Worm (Caenorhabditis elegans): ENCODE data around the gene C18E9.5.

C18E9.5 gene

ce11 chrII:9014188-9014587 lies 44.4 kb downstream of the C18E9.5 start:
- TF ChIP-seq elt-2 (tag; optimal IDR thresholded peaks at IDR 0.05) (peak; percentile 37), ceh-8 (GFP tag; optimal IDR thresholded peaks at IDR 0.05) (no peak), dsc-1 (tag; optimal IDR thresholded peaks at IDR 0.05) (peak; percentile 61), jun-1 (tag; optimal IDR thresholded peaks at IDR 0.05) (no peak), nhr-85 (tag) (no peak), C34B4.2 (tag; optimal IDR thresholded peaks at IDR 0.05) (no peak), vab-15 (tag; optimal IDR thresholded peaks at IDR 0.05) (no peak), skn-1 (tag; optimal IDR thresholded peaks at IDR 0.05) (no peak), nhr-90 (tag; optimal IDR thresholded peaks at IDR 0.05; ENCODE audit: poor library complexity) (no peak), ceh-90 (tag; optimal IDR thresholded peaks at IDR 0.05) (no peak), fkh-4 (tag; optimal IDR thresholded peaks at IDR 0.05; ENCODE audit: borderline replicate concordance) (no peak), alr-1 (tag; optimal IDR thresholded peaks at IDR 0.05; ENCODE audit: borderline replicate concordance) (no peak), hlh-17 (GFP tag; optimal IDR thresholded peaks at IDR 0.05; ENCODE audit: borderline replicate concordance) (no peak), dpl-1 (GFP tag; optimal IDR thresholded peaks at IDR 0.05) (no peak), unc-86 (tag; optimal IDR thresholded peaks at IDR 0.05) (no peak)

- TF ChIP-seq ztf-4 (tag; optimal IDR thresholded peaks at IDR 0.05) (no peak), lin-15B (tag; optimal IDR thresholded peaks at IDR 0.05) (no peak), lin-14 (GFP tag; optimal IDR thresholded peaks at IDR 0.05) (peak; percentile 70), ceh-8 (GFP tag; optimal IDR thresholded peaks at IDR 0.05) (no peak), jun-1 (tag; optimal IDR thresholded peaks at IDR 0.05) (no peak), sptf-1 (tag; optimal IDR thresholded peaks at IDR 0.05) (no peak), nhr-71 (tag; optimal IDR thresholded peaks at IDR 0.05) (peak; percentile 21), egl-27 (tag; optimal IDR thresholded peaks at IDR 0.05) (no peak), Y116A8C.19 (tag; optimal IDR thresholded peaks at IDR 0.05; ENCODE audit: borderline replicate concordance) (no peak), dsc-1 (tag; optimal IDR thresholded peaks at IDR 0.05) (peak; percentile 92), nhr-12 (tag; optimal IDR thresholded peaks at IDR 0.05) (no peak), efl-1 (optimal IDR thresholded peaks at IDR 0.05) (no peak), efl-1 (GFP tag; optimal IDR thresholded peaks at IDR 0.05 in 1 of 2) (peak in 1 of 2 experiments; percentile 37), aly-2 (tag; optimal IDR thresholded peaks at IDR 0.05) (no peak), nhr-90 (tag; optimal IDR thresholded peaks at IDR 0.05; ENCODE audit: poor library complexity) (no peak), fkh-8 (tag; optimal IDR thresholded peaks at IDR 0.05) (peak; percentile 60), hpl-2 (GFP tag; optimal IDR thresholded peaks at IDR 0.05) (no peak), egl-13 (tag; optimal IDR thresholded peaks at IDR 0.05) (peak; percentile 38), snpc-4 (tag; optimal IDR thresholded peaks at IDR 0.05) (no peak), nhr-19 (GFP tag; conservative IDR thresholded peaks at IDR 0.05) (no peak; the same call in 1 of the 2 replicates), dpl-1 (GFP tag; optimal IDR thresholded peaks at IDR 0.05) (no peak), swsn-7 (tag; optimal IDR thresholded peaks at IDR 0.05) (no peak), lir-3 (tag; optimal IDR thresholded peaks at IDR 0.05; ENCODE audit: poor library complexity) (no peak), rnt-1 (tag; optimal IDR thresholded peaks at IDR 0.05) (peak; percentile 7), blmp-1 (tag; optimal IDR thresholded peaks at IDR 0.05) (peak; percentile 53), ceh-88 (GFP tag; IDR thresholded peaks at IDR 0.05) (no peak), elt-2 (tag; optimal IDR thresholded peaks at IDR 0.05) (no peak), lsy-2 (tag; optimal IDR thresholded peaks at IDR 0.05) (no peak)
Observed at ce11 chrII:9014877-9015505, 45.2 kb downstream of the C18E9.5 start.

ce11 chrII:9017628-9018027 lies 47.8 kb downstream of the C18E9.5 start:
- no peak for TF ChIP-seq mep-1 (tag; optimal IDR thresholded peaks at IDR 0.05)
